Fruit fly (Drosophila melanogaster): Measurements from ENCODE around the gene Ide.
A peak's percentile ranks its signal among the peaks of the same experiment; 100 is the strongest.

Gene Ide

DNA sequence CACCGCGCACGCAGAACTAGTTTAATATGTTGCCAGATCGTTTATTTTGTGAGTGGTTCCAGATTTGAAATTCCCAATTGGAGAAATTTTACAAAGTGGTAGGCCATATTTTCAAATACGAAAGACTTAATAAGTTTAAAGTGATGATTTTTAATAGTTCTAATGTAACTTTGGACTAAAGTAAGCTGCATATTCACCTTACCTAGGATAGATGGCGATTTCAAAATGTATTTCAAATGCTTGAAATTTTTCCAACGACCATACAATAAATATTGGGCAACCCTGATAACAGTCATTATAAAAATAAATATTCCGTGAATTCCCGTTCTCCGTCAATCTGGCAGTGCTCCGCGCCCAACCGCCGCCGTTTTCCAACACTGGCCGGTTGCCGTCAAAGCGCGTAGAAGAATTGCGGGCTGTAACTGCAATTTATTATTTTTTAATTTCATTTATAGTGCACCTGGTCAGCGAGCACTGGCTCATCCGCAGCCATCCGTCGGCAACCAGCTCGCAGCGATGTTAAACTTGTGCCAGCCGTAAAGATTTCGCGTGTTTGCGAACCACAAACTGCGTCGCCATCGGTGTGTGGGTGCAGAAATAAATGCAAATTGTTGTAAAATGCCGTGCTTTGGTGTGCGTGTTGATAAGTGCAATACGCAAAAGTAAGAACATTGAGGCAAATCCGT is at the start of gene Ide, which contains the start of gene RhoBTB:
TSS of gene Ide (minus strand) at position 19 of the 686 bp plus-strand sequence.
TSS of gene RhoBTB (plus strand) at position 365 of the 686 bp plus-strand sequence.
- peak; percentile 70 for TF ChIP-seq CG33017 (tag; optimal IDR thresholded peaks at IDR 0.05)
- TF ChIP-seq toe (GFP tag; optimal IDR thresholded peaks at IDR 0.05): peak; percentile 96
- TF ChIP-seq CG5204 (GFP tag; optimal IDR thresholded peaks at IDR 0.05): peak; percentile 94
- peak; percentile 84 for TF ChIP-seq CG7045 (GFP tag; optimal IDR thresholded peaks at IDR 0.05)
- TF ChIP-seq Hr96 (GFP tag; optimal IDR thresholded peaks at IDR 0.05): peak; percentile 93
- TF ChIP-seq CG14711 (tag; optimal IDR thresholded peaks at IDR 0.05): peak; percentile 79
- peak; percentile 80 for TF ChIP-seq CG12768 (GFP tag; optimal IDR thresholded peaks at IDR 0.05)
- TF ChIP-seq cnc (optimal IDR thresholded peaks at IDR 0.05): no peak
- TF ChIP-seq cic (GFP tag; optimal IDR thresholded peaks at IDR 0.05): peak; percentile 54
- TF ChIP-seq tj (GFP tag; optimal IDR thresholded peaks at IDR 0.05): peak; percentile 69
- peak; percentile 82 for TF ChIP-seq CG7101 (tag; optimal IDR thresholded peaks at IDR 0.05)
- TF ChIP-seq CG1620 (GFP tag; optimal IDR thresholded peaks at IDR 0.05): peak; percentile 91
- TF ChIP-seq kay (GFP tag; ENCODE audit: borderline replicate concordance): no peak
- peak; percentile 73 for TF ChIP-seq pad (GFP tag; optimal IDR thresholded peaks at IDR 0.05)
- peak; percentile 80 for TF ChIP-seq CG11617 (GFP tag; optimal IDR thresholded peaks at IDR 0.05)
- peak; percentile 46 for TF ChIP-seq bab1 (GFP tag; optimal IDR thresholded peaks at IDR 0.05)
- peak; percentile 73 for TF ChIP-seq Mnt (GFP tag; optimal IDR thresholded peaks at IDR 0.05)
- peak; percentile 76 for TF ChIP-seq Clk (GFP tag; optimal IDR thresholded peaks at IDR 0.05)
- peak; percentile 88 for TF ChIP-seq Crg-1 (GFP tag; optimal IDR thresholded peaks at IDR 0.05)
- TF ChIP-seq ovo (GFP tag; optimal IDR thresholded peaks at IDR 0.05): peak; percentile 81

DNA sequence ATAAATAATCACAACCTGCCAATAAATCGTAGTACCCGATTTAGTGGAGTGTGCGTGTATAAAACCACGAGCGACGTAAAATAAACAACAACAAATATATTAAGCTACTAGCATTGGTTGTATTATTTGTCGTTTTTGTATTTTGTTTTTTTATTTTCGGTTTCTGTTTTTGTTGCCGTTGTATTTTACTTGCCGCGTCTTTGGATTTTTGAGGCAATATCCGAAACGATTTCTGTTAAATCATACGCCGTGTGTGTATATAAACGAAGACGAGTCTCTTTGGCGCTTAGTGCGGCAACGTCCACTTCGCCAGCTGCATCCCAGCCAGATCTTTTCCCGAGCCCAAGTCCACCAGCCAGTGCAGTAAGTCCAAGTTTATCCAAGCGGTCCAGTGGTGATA is 37.6 kb upstream of the Ide start, which contains the start of gene zye:
TSS of gene zye (plus strand) at position 301 of the 400 bp plus-strand sequence.
- no peak for TF ChIP-seq cnc (optimal IDR thresholded peaks at IDR 0.05)
- no peak for TF ChIP-seq kay (GFP tag; ENCODE audit: borderline replicate concordance)
- no peak for TF ChIP-seq Mnt (GFP tag; optimal IDR thresholded peaks at IDR 0.05)
- no peak for TF ChIP-seq cic (GFP tag; optimal IDR thresholded peaks at IDR 0.05)
- no peak for TF ChIP-seq toe (GFP tag; optimal IDR thresholded peaks at IDR 0.05)
- no peak for TF ChIP-seq Crg-1 (GFP tag; optimal IDR thresholded peaks at IDR 0.05)
- no peak for TF ChIP-seq CG11617 (GFP tag; optimal IDR thresholded peaks at IDR 0.05)
- TF ChIP-seq Clk (GFP tag; optimal IDR thresholded peaks at IDR 0.05): no peak
- TF ChIP-seq CG33017 (tag; optimal IDR thresholded peaks at IDR 0.05): no peak
- no peak for TF ChIP-seq Hr96 (GFP tag; optimal IDR thresholded peaks at IDR 0.05)
- TF ChIP-seq CG7045 (GFP tag; optimal IDR thresholded peaks at IDR 0.05): no peak
- TF ChIP-seq CG7101 (tag; optimal IDR thresholded peaks at IDR 0.05): no peak
- TF ChIP-seq CG14711 (tag; optimal IDR thresholded peaks at IDR 0.05): no peak

DNA sequence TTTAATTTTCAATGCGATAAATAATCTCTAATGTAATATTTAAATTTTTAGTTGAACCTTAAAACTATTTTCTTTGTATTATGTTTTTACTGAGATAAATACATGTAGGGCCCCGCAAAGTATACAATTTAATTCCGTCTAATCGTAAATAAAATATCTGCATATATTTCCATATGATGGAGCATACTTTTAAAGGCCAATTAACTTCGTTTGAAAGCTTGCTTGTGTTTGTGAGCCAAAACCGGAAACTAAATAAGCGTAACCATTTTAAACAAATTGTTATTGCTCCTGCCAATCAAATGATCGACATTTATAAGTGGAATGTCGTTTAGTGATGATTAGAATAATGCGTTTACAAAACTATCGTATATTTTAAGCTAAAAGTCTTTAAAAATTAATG is 35.1 kb upstream of the Ide start:
- no peak for TF ChIP-seq pad (GFP tag; optimal IDR thresholded peaks at IDR 0.05)
- TF ChIP-seq CG11617 (GFP tag; optimal IDR thresholded peaks at IDR 0.05): peak; percentile 29
- TF ChIP-seq Hr96 (GFP tag; optimal IDR thresholded peaks at IDR 0.05): no peak
- no peak for TF ChIP-seq CG5204 (GFP tag; optimal IDR thresholded peaks at IDR 0.05)
- TF ChIP-seq bab1 (GFP tag; optimal IDR thresholded peaks at IDR 0.05): peak; percentile 36
- TF ChIP-seq CG7101 (tag; optimal IDR thresholded peaks at IDR 0.05): peak; percentile 35

DNA sequence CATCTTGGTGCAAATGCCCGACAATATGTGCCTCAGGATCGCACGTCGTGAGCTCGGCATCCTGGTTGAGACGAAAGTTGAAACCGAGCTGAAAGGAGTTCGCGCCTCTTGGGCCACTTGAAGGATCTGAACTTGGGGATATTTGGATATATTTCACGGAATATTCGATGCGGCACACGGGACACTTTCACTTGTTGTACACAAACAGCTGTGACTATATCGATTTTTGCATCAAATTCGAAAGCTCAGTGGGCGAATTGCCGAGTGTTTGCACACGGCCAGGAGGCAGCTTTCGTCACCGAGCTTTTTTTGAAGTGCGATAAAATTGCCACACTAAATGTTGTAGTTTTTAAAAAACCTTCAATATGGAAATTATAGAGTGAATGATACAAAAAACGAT is 34.6 kb upstream of the Ide start, which contains the start of gene CG13248:
TSS of gene CG13248 (minus strand) at position 222 of the 400 bp plus-strand sequence.
- TF ChIP-seq ovo (GFP tag; optimal IDR thresholded peaks at IDR 0.05) (no peak), CG33017 (tag; optimal IDR thresholded peaks at IDR 0.05) (no peak), CG12768 (GFP tag; optimal IDR thresholded peaks at IDR 0.05) (no peak), CG11617 (GFP tag; optimal IDR thresholded peaks at IDR 0.05) (no peak), tj (GFP tag; optimal IDR thresholded peaks at IDR 0.05) (no peak), Mnt (GFP tag; optimal IDR thresholded peaks at IDR 0.05) (no peak), pad (GFP tag; optimal IDR thresholded peaks at IDR 0.05) (no peak), cic (GFP tag; optimal IDR thresholded peaks at IDR 0.05) (no peak), CG7045 (GFP tag; optimal IDR thresholded peaks at IDR 0.05) (no peak), Crg-1 (GFP tag; optimal IDR thresholded peaks at IDR 0.05) (no peak), CG7101 (tag; optimal IDR thresholded peaks at IDR 0.05) (no peak), kay (GFP tag; ENCODE audit: borderline replicate concordance) (no peak), cnc (optimal IDR thresholded peaks at IDR 0.05) (no peak)

DNA sequence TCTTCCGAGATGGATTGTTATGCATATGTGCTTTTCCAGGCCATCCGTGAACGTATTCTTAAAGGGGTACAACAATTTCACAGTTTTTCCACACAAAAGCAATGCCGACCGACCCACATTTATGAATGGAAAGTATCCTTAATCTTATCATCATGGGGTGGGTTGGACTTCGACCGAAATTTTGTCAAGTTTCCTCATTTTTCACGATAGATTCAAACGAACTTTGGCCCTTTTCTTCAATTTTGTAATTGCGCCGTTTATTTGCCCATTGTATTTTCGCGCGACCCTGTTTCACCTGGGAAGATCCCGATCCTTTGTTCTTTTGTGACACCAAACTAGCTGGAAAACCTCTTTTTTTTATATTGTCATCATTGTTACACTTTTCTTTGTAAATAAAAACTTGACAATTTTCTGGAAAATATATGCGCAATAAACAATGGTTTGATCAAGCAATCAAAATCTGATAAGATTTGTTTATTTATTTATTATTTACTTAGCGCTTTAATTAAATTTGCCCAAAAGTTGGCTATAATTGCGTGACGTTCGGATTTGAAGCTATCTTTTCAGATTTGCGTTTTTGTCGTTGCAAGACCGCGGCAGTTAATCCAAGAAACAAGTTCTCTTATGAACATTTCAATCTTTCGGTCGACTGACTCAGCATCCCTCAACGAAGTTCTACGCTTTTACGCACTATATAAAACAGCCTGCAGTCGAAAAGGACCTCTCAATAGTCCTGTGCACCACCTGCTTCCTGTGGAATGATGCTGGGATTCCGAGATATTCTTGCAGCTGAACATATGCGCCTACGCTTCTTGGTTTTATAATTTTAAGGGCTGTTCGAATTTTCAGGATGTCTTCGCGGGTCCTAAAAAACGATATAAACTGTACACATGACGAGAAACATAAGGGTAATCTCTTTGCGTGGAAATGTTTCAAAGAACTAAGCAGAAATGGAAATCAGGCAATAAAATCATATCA is 30.6 kb upstream of the Ide start:
- TF ChIP-seq CG7045 (GFP tag; optimal IDR thresholded peaks at IDR 0.05) (no peak), CG11617 (GFP tag; optimal IDR thresholded peaks at IDR 0.05) (peak; percentile 12), Mnt (GFP tag; optimal IDR thresholded peaks at IDR 0.05) (no peak), CG14711 (tag; optimal IDR thresholded peaks at IDR 0.05) (no peak), Hr96 (GFP tag; optimal IDR thresholded peaks at IDR 0.05) (no peak), tj (GFP tag; optimal IDR thresholded peaks at IDR 0.05) (no peak), CG12768 (GFP tag; optimal IDR thresholded peaks at IDR 0.05) (no peak), kay (GFP tag; ENCODE audit: borderline replicate concordance) (peak; percentile 14), toe (GFP tag; optimal IDR thresholded peaks at IDR 0.05) (no peak), CG33017 (tag; optimal IDR thresholded peaks at IDR 0.05) (peak; percentile 26), CG1620 (GFP tag; optimal IDR thresholded peaks at IDR 0.05) (no peak), CG7101 (tag; optimal IDR thresholded peaks at IDR 0.05) (peak; percentile 12), pad (GFP tag; optimal IDR thresholded peaks at IDR 0.05) (no peak)
